Worm (Caenorhabditis elegans) whole organism, L1 larva: ENCODE results near the gene clc-21.

Experiments
- blmp-1 ChIP-seq: fragments of 150-350 bp; optimal IDR thresholded peaks from 2 replicates; lab custom pipeline; 2014; ENCODE audit warnings: missing biosample characterization, missing genetic modification characterization
- ceh-88 ChIP-seq: fragments of 200-800 bp; sonication (Bioruptor generic); IDR thresholded peaks from 2 replicates; pipeline ENCODE4 v1.3.6; 2022; ENCODE audit warnings: missing genetic modification characterization, missing compliant biosample characterization
- irx-1 ChIP-seq: sonication (generic microtip); optimal IDR thresholded peaks from 2 replicates; lab custom pipeline; 2016; ENCODE audit warnings: missing genetic modification characterization, missing compliant biosample characterization
- lin-14 ChIP-seq: fragments of 200-800 bp; sonication (Bioruptor generic); optimal IDR thresholded peaks from 2 replicates; lab custom pipeline; 2018; ENCODE audit warnings: mild to moderate bottlenecking, missing genetic modification characterization, moderate library complexity, missing compliant biosample characterization
- mep-1 ChIP-seq: fragments of 150-350 bp; optimal IDR thresholded peaks from 2 replicates; lab custom pipeline; 2014; ENCODE audit warnings: missing biosample characterization, missing genetic modification characterization
- zag-1 ChIP-seq: fragments of 150-350 bp; optimal IDR thresholded peaks from 2 replicates; lab custom pipeline; 2014; ENCODE audit warnings: missing biosample characterization, missing genetic modification characterization

DNA sequence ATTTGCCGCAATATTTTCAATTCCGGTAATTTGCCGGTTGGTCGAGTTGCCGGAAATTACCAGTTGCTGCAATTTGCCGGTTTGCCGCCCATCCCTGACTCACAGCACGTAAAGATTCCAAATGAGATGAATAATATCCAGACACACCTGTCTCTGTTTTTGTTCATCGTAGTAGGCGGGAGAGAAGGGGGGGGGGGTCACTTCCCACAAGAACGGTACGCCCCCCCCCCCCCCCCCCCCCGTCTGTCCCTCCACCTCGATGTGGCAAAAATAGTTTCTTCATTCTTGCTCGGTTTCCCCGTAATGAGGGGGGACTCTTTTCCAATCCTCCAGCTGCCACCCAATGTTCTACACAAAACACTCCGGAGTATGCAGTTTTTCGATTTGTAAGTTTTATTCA, 39.8 kb upstream of the clc-21 start, which contains the start of gene fbxb-7:
- TF ChIP-seq mep-1 = no peak
- TF ChIP-seq blmp-1 (tag; lab: Kevin White, UChicago) = no peak
- TF ChIP-seq lin-14 (GFP tag; lab: Kevin White, UChicago) = no peak
- no peak for TF ChIP-seq zag-1
- TF ChIP-seq irx-1 (tag; lab: Kevin White, UChicago) = no peak
- no peak for TF ChIP-seq ceh-88
